Fruit fly (Drosophila melanogaster) whole organism, embryonic: ENCODE data around the gene Inx6.

Source experiments
- BtbVII ChIP-seq: fragments of 200-800 bp; sonication (Bioruptor generic); optimal IDR thresholded peaks from 3 replicates; lab custom pipeline; 2017; ENCODE audit warnings: missing biosample characterization, mild to moderate bottlenecking, missing genetic modification characterization
- CG12071 ChIP-seq: fragments of 200-800 bp; sonication (Bioruptor generic); optimal IDR thresholded peaks from 3 replicates; lab custom pipeline; 2018; ENCODE audit warnings: missing biosample characterization, mild to moderate bottlenecking, missing genetic modification characterization
- CG14014 ChIP-seq: fragments of 200-800 bp; sonication (Bioruptor generic); IDR thresholded peaks from 2 replicates; pipeline ENCODE4 v1.3.6; 2022; ENCODE audit warnings: missing biosample characterization, missing genetic modification characterization
- CG15011 ChIP-seq: fragments of 200-800 bp; sonication (Bioruptor generic); optimal IDR thresholded peaks from 3 replicates; lab custom pipeline; 2018; ENCODE audit warnings: missing biosample characterization, mild to moderate bottlenecking, missing genetic modification characterization
- CG1602 ChIP-seq: fragments of 200-800 bp; sonication (Bioruptor generic); optimal IDR thresholded peaks from 3 replicates; lab custom pipeline; 2016; ENCODE audit warnings: missing biosample characterization, missing genetic modification characterization
- CG16863 ChIP-seq: fragments of 200-800 bp; sonication (Bioruptor generic); optimal IDR thresholded peaks from 3 replicates; lab custom pipeline; 2016; ENCODE audit warnings: missing biosample characterization, missing genetic modification characterization
- CG18262 ChIP-seq: fragments of 200-800 bp; optimal IDR thresholded peaks from 3 replicates; lab custom pipeline; 2019; ENCODE audit warnings: missing biosample characterization, mild to moderate bottlenecking, missing genetic modification characterization, moderate library complexity
- CG2120 ChIP-seq: fragments of 200-800 bp; sonication (Bioruptor generic); optimal IDR thresholded peaks from 3 replicates; lab custom pipeline; 2016; ENCODE audit warnings: missing biosample characterization, missing genetic modification characterization
- CG2678 ChIP-seq: fragments of 200-800 bp; sonication (Bioruptor generic); optimal IDR thresholded peaks from 3 replicates; lab custom pipeline; 2019; ENCODE audit warnings: missing biosample characterization, mild to moderate bottlenecking, missing genetic modification characterization, moderate library complexity
- CG2889 ChIP-seq: fragments of 200-800 bp; sonication (Bioruptor generic); IDR thresholded peaks from 3 replicates; pipeline ENCODE4 v1.3.6; 2022; ENCODE audit warnings: missing biosample characterization, missing genetic modification characterization
- CG31388 ChIP-seq: fragments of 200-800 bp; sonication (Bioruptor generic); optimal IDR thresholded peaks from 2 replicates; lab custom pipeline; 2016; ENCODE audit warnings: missing biosample characterization, missing genetic modification characterization
- CG3281 ChIP-seq: fragments of 200-800 bp; sonication (Bioruptor generic); optimal IDR thresholded peaks from 3 replicates; lab custom pipeline; 2017; ENCODE audit warnings: missing biosample characterization, mild to moderate bottlenecking, missing genetic modification characterization
- CG4730 ChIP-seq: fragments of 200-800 bp; sonication (Bioruptor generic); IDR thresholded peaks from 2 replicates; pipeline ENCODE4 v1.3.6; 2022; ENCODE audit warnings: missing biosample characterization, missing genetic modification characterization
- CG4820 ChIP-seq: fragments of 200-800 bp; sonication (Bioruptor generic); optimal IDR thresholded peaks from 3 replicates; lab custom pipeline; 2016; ENCODE audit warnings: missing biosample characterization, missing genetic modification characterization
- CG5245 ChIP-seq: fragments of 200-800 bp; sonication (Bioruptor generic); optimal IDR thresholded peaks from 3 replicates; lab custom pipeline; 2016; ENCODE audit warnings: missing biosample characterization, missing genetic modification characterization
- CG6813 ChIP-seq: fragments of 200-800 bp; sonication (Bioruptor generic); optimal IDR thresholded peaks from 2 replicates; lab custom pipeline; 2017; ENCODE audit warnings: missing biosample characterization, missing genetic modification characterization, mild to moderate bottlenecking, moderate library complexity, missing genetic modification reagents
- CG7839 ChIP-seq: fragments of 200-800 bp; sonication (Bioruptor generic); optimal IDR thresholded peaks from 3 replicates; lab custom pipeline; 2018; ENCODE audit warnings: missing biosample characterization, mild to moderate bottlenecking, missing genetic modification characterization, moderate library complexity
- CG8089 ChIP-seq: fragments of 200-800 bp; sonication (Bioruptor generic); optimal IDR thresholded peaks from 3 replicates; lab custom pipeline; 2016; ENCODE audit warnings: missing biosample characterization, missing genetic modification characterization
- CTCF ChIP-seq: fragments of 200-800 bp; sonication (Bioruptor generic); optimal IDR thresholded peaks from 2 replicates; lab custom pipeline; 2017; ENCODE audit warnings: missing biosample characterization, mild to moderate bottlenecking, missing genetic modification characterization, moderate library complexity
- Dad ChIP-seq: fragments of 200-800 bp; sonication (Bioruptor generic); optimal IDR thresholded peaks from 3 replicates; lab custom pipeline; 2016; ENCODE audit warnings: missing biosample characterization, missing genetic modification characterization
- Hey ChIP-seq: fragments of 200-800 bp; sonication (Bioruptor generic); optimal IDR thresholded peaks from 3 replicates; lab custom pipeline; 2018; ENCODE audit warnings: missing biosample characterization, mild to moderate bottlenecking, missing genetic modification characterization
- HmgD ChIP-seq: fragments of 200-800 bp; sonication (Bioruptor generic); optimal IDR thresholded peaks from 3 replicates; lab custom pipeline; 2016; ENCODE audit warnings: missing biosample characterization, missing genetic modification characterization
- MESR4 ChIP-seq: fragments of 200-800 bp; sonication (Bioruptor generic); optimal IDR thresholded peaks from 2 replicates; lab custom pipeline; 2018; ENCODE audit warnings: missing biosample characterization, mild to moderate bottlenecking, missing genetic modification characterization, moderate library complexity
- Mes4 ChIP-seq: fragments of 200-800 bp; sonication (Bioruptor generic); optimal IDR thresholded peaks from 2 replicates; lab custom pipeline; 2016; ENCODE audit warnings: missing biosample characterization, missing genetic modification characterization
- Mrtf ChIP-seq: fragments of 200-800 bp; sonication (Bioruptor generic); IDR thresholded peaks from 3 replicates; pipeline ENCODE4 v1.3.6; 2022; ENCODE audit warnings: missing biosample characterization, missing genetic modification characterization
- Pdp1 ChIP-seq, 2 experiments: fragments of 200-800 bp; sonication (Bioruptor generic); optimal IDR thresholded peaks; 3 replicates each; lab custom pipeline; 2016; ENCODE audit warnings: missing biosample characterization in 2 of 2, missing genetic modification characterization in 2 of 2, mild to moderate bottlenecking in 1 of 2, moderate library complexity in 1 of 2
- Ravus ChIP-seq: fragments of 200-800 bp; sonication (Bioruptor generic); IDR thresholded peaks from 2 replicates; pipeline ENCODE4 v1.3.6; 2022; ENCODE audit warnings: missing biosample characterization, missing genetic modification characterization
- Sox102F ChIP-seq: fragments of 200-800 bp; sonication (Bioruptor generic); optimal IDR thresholded peaks from 2 replicates; lab custom pipeline; 2018; ENCODE audit warnings: missing biosample characterization, mild to moderate bottlenecking, missing genetic modification characterization, moderate library complexity
- Taf1 ChIP-seq: fragments of 200-800 bp; sonication (Bioruptor generic); IDR thresholded peaks from 2 replicates; pipeline ENCODE4 v1.3.6; 2022; ENCODE audit warnings: missing biosample characterization, missing genetic modification characterization
- Trl ChIP-seq, 3 experiments: fragments of >200 bp in 2 of 3; fragments of 200-800 bp in 1 of 3; sonication (Bioruptor generic) in 1 of 3; optimal IDR thresholded peaks; 2 replicates in 1 of 3; 3 replicates in 2 of 3; lab custom pipeline; 2016 to 2017; ENCODE audit warnings: missing biosample characterization in 1 of 3, missing genetic modification characterization in 1 of 3
- Xbp1 ChIP-seq: fragments of 200-800 bp; sonication (Bioruptor generic); optimal IDR thresholded peaks from 3 replicates; lab custom pipeline; 2016; ENCODE audit warnings: missing biosample characterization, mild to moderate bottlenecking, missing genetic modification characterization
- abd-A ChIP-seq: fragments of 200-800 bp; sonication (Bioruptor generic); optimal IDR thresholded peaks from 3 replicates; lab custom pipeline; 2019; ENCODE audit warnings: missing biosample characterization, mild to moderate bottlenecking, missing genetic modification characterization, moderate library complexity
- ac ChIP-seq: fragments of 200-800 bp; sonication (Bioruptor generic); optimal IDR thresholded peaks from 3 replicates; lab custom pipeline; 2017; ENCODE audit warnings: missing biosample characterization, mild to moderate bottlenecking, missing genetic modification characterization
- aop ChIP-seq: fragments of 200-800 bp; sonication (Bioruptor generic); IDR thresholded peaks from 2 replicates; pipeline ENCODE4 v1.3.6; 2022; ENCODE audit warnings: missing biosample characterization, missing genetic modification characterization
- bcd ChIP-seq: fragments of 200-800 bp; sonication (Bioruptor generic); optimal IDR thresholded peaks from 2 replicates; lab custom pipeline; 2017; ENCODE audit warnings: missing biosample characterization, mild to moderate bottlenecking, missing genetic modification characterization
- cas ChIP-seq: fragments of 200-800 bp; sonication (Bioruptor generic); IDR thresholded peaks from 2 replicates; pipeline ENCODE4 v1.3.6; 2022; ENCODE audit warnings: missing biosample characterization, missing genetic modification characterization
- chinmo ChIP-seq: fragments of 200-800 bp; sonication (Bioruptor generic); IDR thresholded peaks from 4 replicates; pipeline ENCODE4 v1.3.6; 2022; ENCODE audit warnings: missing biosample characterization, missing genetic modification characterization; ENCODE audit not compliant: partially characterized antibody
- danr ChIP-seq: fragments of 200-800 bp; sonication (Bioruptor generic); IDR thresholded peaks from 2 replicates; pipeline ENCODE4 v1.3.6; 2022; ENCODE audit warnings: missing biosample characterization, missing genetic modification characterization
- grau ChIP-seq: fragments of 200-800 bp; optimal IDR thresholded peaks from 3 replicates; lab custom pipeline; 2019; ENCODE audit warnings: missing biosample characterization, mild to moderate bottlenecking, missing genetic modification characterization, moderate library complexity
- ham ChIP-seq: fragments of 200-800 bp; sonication (Bioruptor generic); IDR thresholded peaks from 2 replicates; pipeline ENCODE4 v1.3.6; 2022; ENCODE audit warnings: missing biosample characterization, missing genetic modification characterization
- lilli ChIP-seq: fragments of 200-800 bp; sonication (Bioruptor generic); optimal IDR thresholded peaks from 3 replicates; lab custom pipeline; 2016; ENCODE audit warnings: missing biosample characterization, missing genetic modification characterization
- nerfin-2 ChIP-seq: fragments of 200-800 bp; sonication (Bioruptor generic); IDR thresholded peaks from 2 replicates; pipeline ENCODE4 v1.3.6; 2022; ENCODE audit warnings: missing biosample characterization, missing genetic modification characterization; ENCODE audit not compliant: partially characterized antibody
- scrt ChIP-seq: fragments of 200-800 bp; sonication (Bioruptor generic); optimal IDR thresholded peaks from 2 replicates; lab custom pipeline; 2018; ENCODE audit warnings: missing biosample characterization, mild to moderate bottlenecking, missing genetic modification characterization, moderate library complexity
- slp2 ChIP-seq: fragments of 200-800 bp; sonication (Bioruptor generic); optimal IDR thresholded peaks from 2 replicates; lab custom pipeline; 2016; ENCODE audit warnings: missing biosample characterization, missing genetic modification characterization
- sr ChIP-seq: fragments of 200-800 bp; sonication (Bioruptor generic); IDR thresholded peaks from 3 replicates; pipeline ENCODE4 v1.3.6; 2022; ENCODE audit warnings: missing biosample characterization, missing genetic modification characterization
- unc-4 ChIP-seq: fragments of 200-800 bp; sonication (Bioruptor generic); IDR thresholded peaks from 2 replicates; pipeline ENCODE4 v1.3.6; 2022; ENCODE audit warnings: missing biosample characterization, missing genetic modification characterization; ENCODE audit not compliant: partially characterized antibody
- vnd ChIP-seq: fragments of 200-800 bp; sonication (Bioruptor generic); IDR thresholded peaks from 3 replicates; pipeline ENCODE4 v1.3.6; 2022; ENCODE audit warnings: missing biosample characterization, missing genetic modification characterization; ENCODE audit not compliant: partially characterized antibody
- vvl ChIP-seq: fragments of 200-800 bp; sonication (Bioruptor generic); IDR thresholded peaks from 2 replicates; pipeline ENCODE4 v1.3.6; 2022; ENCODE audit warnings: missing biosample characterization, missing genetic modification characterization
- wdn ChIP-seq: fragments of 200-800 bp; sonication (Bioruptor generic); IDR thresholded peaks from 2 replicates; pipeline ENCODE4 v1.3.6; 2022; ENCODE audit warnings: missing biosample characterization, missing genetic modification characterization
- zen2 ChIP-seq: fragments of 200-800 bp; sonication (Bioruptor generic); IDR thresholded peaks from 3 replicates; pipeline ENCODE4 v1.3.6; 2022; ENCODE audit warnings: missing biosample characterization, missing genetic modification characterization; ENCODE audit not compliant: partially characterized antibody

Gene Inx6

dm6 chrX:20256849-20257590 is 12.5 kb downstream of the Inx6 start, which contains the start of gene CG17065 (continued):
- TF ChIP-seq grau (tag; lab: Kevin White, UChicago) (peak; percentile 52), Dad (GFP tag; lab: Kevin White, UChicago) (peak; percentile 7), Ravus (GFP tag; lab: Robert Waterston, UW) (no peak), wdn (GFP tag; lab: Robert Waterston, UW) (no peak), CG8089 (GFP tag; lab: Kevin White, UChicago) (peak; percentile 17), CG2678 (tag; lab: Kevin White, UChicago) (no peak), chinmo (GFP tag; lab: Robert Waterston, UW) (no peak), CTCF (GFP tag; lab: Kevin White, UChicago) (no peak), ac (GFP tag; lab: Kevin White, UChicago) (no peak), nerfin-2 (GFP tag; lab: Robert Waterston, UW) (no peak), bcd (GFP tag; lab: Kevin White, UChicago) (peak; percentile 63), CG18262 (tag; lab: Kevin White, UChicago) (no peak), Taf1 (GFP tag; lab: Robert Waterston, UW) (no peak), slp2 (GFP tag; lab: Kevin White, UChicago) (no peak), CG4820 (GFP tag; lab: Kevin White, UChicago) (peak; percentile 21), MESR4 (GFP tag; lab: Kevin White, UChicago) (peak; percentile 49), Sox102F (no peak), Mrtf (GFP tag; lab: Robert Waterston, UW) (no peak), CG6813 (GFP tag; lab: Kevin White, UChicago) (no peak), CG1602 (no peak), CG12071 (GFP tag; lab: Kevin White, UChicago) (no peak), CG14014 (GFP tag; lab: Robert Waterston, UW) (no peak), danr (no peak), Pdp1 (GFP tag; optimal IDR thresholded peaks at IDR 0.05; lab: Kevin White, UChicago) (peak in 1 of 2 experiments; percentile 36), CG3281 (peak; percentile 19), unc-4 (GFP tag; lab: Robert Waterston, UW) (no peak), Hey (no peak), cas (no peak), Xbp1 (GFP tag; lab: Kevin White, UChicago) (peak; percentile 23), CG16863 (GFP tag; lab: Kevin White, UChicago) (no peak), Trl (optimal IDR thresholded peaks at IDR 0.05; lab: Kevin White, UChicago) (no peak), Trl (GFP tag; optimal IDR thresholded peaks at IDR 0.05; lab: Kevin White, UChicago) (peak; percentile 8), sr (GFP tag; lab: Robert Waterston, UW) (no peak), CG7839 (tag; lab: Kevin White, UChicago) (peak; percentile 31), aop (GFP tag; lab: Robert Waterston, UW) (0 out of 2 replicates have a peak, but pooled peaks have one; percentile 21), lilli (no peak), scrt (GFP tag; lab: Kevin White, UChicago) (no peak), vvl (GFP tag; lab: Robert Waterston, UW) (peak; percentile 14; the same call in 1 of the 2 replicates), BtbVII (GFP tag; lab: Kevin White, UChicago) (no peak), CG31388 (GFP tag; lab: Kevin White, UChicago) (no peak), vnd (GFP tag; lab: Robert Waterston, UW) (no peak), Mes4 (no peak), zen2 (GFP tag; lab: Robert Waterston, UW) (no peak), CG15011 (no peak), CG4730 (no peak), CG5245 (no peak), abd-A (tag; lab: Kevin White, UChicago) (no peak), ham (GFP tag; lab: Robert Waterston, UW) (no peak), CG2889 (GFP tag; lab: Robert Waterston, UW) (no peak), HmgD (GFP tag; lab: Kevin White, UChicago) (peak; percentile 56), CG2120 (GFP tag; lab: Kevin White, UChicago) (peak; percentile 40)
